Worm (Caenorhabditis elegans) whole organism, early embryonic: Measurements from ENCODE around the gene W04E12.9.

ENCODE experiments used
- F13C5.2 ChIP-seq: sonication (generic microtip); optimal IDR thresholded peaks from 2 replicates; lab custom pipeline; 2017; ENCODE audit warnings: mild to moderate bottlenecking, missing genetic modification characterization, inconsistent platforms, missing compliant biosample characterization
- aly-1 ChIP-seq: sonication (generic microtip); optimal IDR thresholded peaks from 2 replicates; lab custom pipeline; 2016; ENCODE audit warnings: missing genetic modification characterization, missing compliant biosample characterization
- ama-1 ChIP-seq: fragments of 150-350 bp; optimal IDR thresholded peaks from 2 replicates; lab custom pipeline; 2014
- ceh-13 ChIP-seq: fragments of 200-800 bp; sonication (Bioruptor generic); optimal IDR thresholded peaks from 2 replicates; lab custom pipeline; 2018; ENCODE audit warnings: mild to moderate bottlenecking, missing genetic modification characterization, missing compliant biosample characterization
- ets-7 ChIP-seq: sonication (generic microtip); optimal IDR thresholded peaks from 2 replicates; lab custom pipeline; 2016; ENCODE audit warnings: missing genotype, missing genetic modification characterization, missing compliant biosample characterization
- flt-1 ChIP-seq: fragments of 200-800 bp; sonication (Bioruptor generic); IDR thresholded peaks from 2 replicates; pipeline ENCODE4 v1.3.6; 2022; ENCODE audit warnings: missing genetic modification characterization, missing compliant biosample characterization
- hmg-4 ChIP-seq: fragments of 200-800 bp; sonication (Bioruptor generic); optimal IDR thresholded peaks from 2 replicates; lab custom pipeline; 2018; ENCODE audit warnings: mild to moderate bottlenecking, missing genetic modification characterization, missing compliant biosample characterization
- hnd-1 ChIP-seq: sonication (generic microtip); optimal IDR thresholded peaks from 2 replicates; lab custom pipeline; 2016; ENCODE audit warnings: missing genetic modification characterization, missing compliant biosample characterization
- pes-1 ChIP-seq: fragments of 200-800 bp; sonication (Bioruptor generic); IDR thresholded peaks from 2 replicates; pipeline ENCODE4 v1.3.6; 2022; ENCODE audit warnings: missing genetic modification reagents, missing genetic modification characterization, missing compliant biosample characterization
- scrt-1 ChIP-seq: fragments of 200-800 bp; sonication (Bioruptor generic); IDR thresholded peaks from 2 replicates; pipeline ENCODE4 v1.3.6; 2022; ENCODE audit warnings: missing genetic modification characterization, missing compliant biosample characterization
- sea-1 ChIP-seq: fragments of 200-800 bp; sonication (Bioruptor generic); conservative IDR thresholded peaks from 2 replicates; pipeline ENCODE4 v1.3.6; 2022; ENCODE audit warnings: missing genetic modification characterization, missing compliant biosample characterization
- tbx-37 ChIP-seq: fragments of 200-800 bp; sonication (Bioruptor generic); conservative IDR thresholded peaks from 2 replicates; pipeline ENCODE4 v1.3.6; 2022; ENCODE audit warnings: missing genetic modification reagents, missing genetic modification characterization, missing compliant biosample characterization
- tra-4 ChIP-seq: sonication (generic microtip); optimal IDR thresholded peaks from 2 replicates; lab custom pipeline; 2017; ENCODE audit warnings: missing genetic modification characterization, missing compliant biosample characterization

- no peak for TF ChIP-seq F13C5.2 (tag; lab: Kevin White, UChicago)
- TF ChIP-seq pes-1 (GFP tag; lab: Robert Waterston, UW): peak; percentile 54; the same call in 1 of the 2 replicates
- TF ChIP-seq flt-1 (GFP tag; lab: Robert Waterston, UW): no peak
- TF ChIP-seq ama-1 (lab: Kevin White, UChicago): no peak
- no peak for TF ChIP-seq ets-7
- TF ChIP-seq hmg-4 (GFP tag; lab: Kevin White, UChicago): no peak
- TF ChIP-seq tbx-37 (GFP tag; lab: Robert Waterston, UW): no peak
- no peak for TF ChIP-seq tra-4 (tag; lab: Kevin White, UChicago)
- no peak for TF ChIP-seq ceh-13 (GFP tag; lab: Kevin White, UChicago)
- TF ChIP-seq scrt-1 (GFP tag; lab: Robert Waterston, UW): no peak
- no peak for TF ChIP-seq sea-1
- no peak for TF ChIP-seq aly-1 (tag; lab: Kevin White, UChicago)
- TF ChIP-seq hnd-1: no peak
Observed at ce11 chrV:19733728-19734127, 22.6 kb upstream of the W04E12.9 start.
